Fruit fly (Drosophila melanogaster): ENCODE data around the gene CG3842.
A peak's percentile ranks its signal among the peaks of the same experiment; 100 is the strongest.

CG3842 gene

dm6 chrX:6330369-6330949, 7.1 kb upstream of the CG3842 start, which contains the start of gene CG42240 (continued):
- TF ChIP-seq esn (GFP tag; optimal IDR thresholded peaks at IDR 0.05), result peak; percentile 96
- TF ChIP-seq CG8119 (GFP tag; IDR thresholded peaks at IDR 0.05), result peak; percentile 96
- peak; percentile 92 for TF ChIP-seq CG10631 (GFP tag; optimal IDR thresholded peaks at IDR 0.05)
- peak; percentile 74 for TF ChIP-seq fd85E (GFP tag; optimal IDR thresholded peaks at IDR 0.05)
- peak; percentile 81 for TF ChIP-seq CG6854 (GFP tag; optimal IDR thresholded peaks at IDR 0.05)
- peak; percentile 97 for TF ChIP-seq CG6276 (GFP tag; optimal IDR thresholded peaks at IDR 0.05)
- peak; percentile 92 for TF ChIP-seq spab (GFP tag; optimal IDR thresholded peaks at IDR 0.05)
- TF ChIP-seq achi (GFP tag; optimal IDR thresholded peaks at IDR 0.05), result peak; percentile 95
- TF ChIP-seq CG7368 (GFP tag; optimal IDR thresholded peaks at IDR 0.05), result peak; percentile 91
- TF ChIP-seq Hr38 (GFP tag; optimal IDR thresholded peaks at IDR 0.05), result no peak
- peak; percentile 72 for TF ChIP-seq CG6163 (GFP tag; IDR thresholded peaks at IDR 0.05)
- peak; percentile 94 for TF ChIP-seq Lpt (GFP tag; optimal IDR thresholded peaks at IDR 0.05)
- peak; percentile 97 for TF ChIP-seq CG32006 (GFP tag; optimal IDR thresholded peaks at IDR 0.05)
- TF ChIP-seq CG6808 (GFP tag; optimal IDR thresholded peaks at IDR 0.05), result peak; percentile 95
- TF ChIP-seq fd59A (GFP tag; optimal IDR thresholded peaks at IDR 0.05), result peak; percentile 93
- TF ChIP-seq CG8319 (GFP tag; optimal IDR thresholded peaks at IDR 0.05), result peak; percentile 81
- TF ChIP-seq CG1621 (tag; optimal IDR thresholded peaks at IDR 0.05), result peak; percentile 88
- peak; percentile 88 for TF ChIP-seq Hr39 (GFP tag; optimal IDR thresholded peaks at IDR 0.05)
- TF ChIP-seq Smox (GFP tag; optimal IDR thresholded peaks at IDR 0.05), result peak; percentile 94

DNA sequence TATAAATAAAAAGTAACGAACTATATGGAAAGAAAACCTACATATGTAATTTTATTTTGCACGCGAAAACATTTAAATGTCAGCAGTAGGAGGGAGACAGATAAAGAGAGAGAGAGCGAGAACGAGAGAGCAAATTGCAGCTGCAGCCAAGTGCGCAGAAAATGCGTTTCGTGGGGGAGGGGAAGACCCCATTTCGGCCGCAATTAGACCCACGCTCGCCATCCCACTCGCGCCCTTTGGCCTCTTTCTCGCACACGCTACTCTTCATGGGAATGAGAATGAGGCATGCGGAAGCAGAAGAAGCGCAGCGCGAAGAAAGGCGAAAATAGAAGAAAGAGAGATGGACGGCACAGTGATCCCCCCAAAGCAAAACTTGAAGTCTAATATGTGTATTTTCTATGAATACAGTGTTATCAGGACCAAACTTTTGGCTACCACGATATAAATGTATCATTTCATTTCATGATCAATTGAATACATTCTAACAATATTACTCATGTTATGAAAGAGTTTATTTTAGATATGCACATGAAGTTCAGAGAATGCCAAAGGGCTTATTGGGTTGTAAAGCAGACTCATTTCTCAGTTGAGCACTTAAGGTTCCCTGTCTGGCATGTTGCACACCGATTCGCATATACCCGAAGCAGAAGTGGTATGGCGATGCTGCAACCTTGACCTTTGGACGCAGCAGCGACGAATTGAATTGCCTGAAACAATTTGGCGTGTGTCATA, 4.4 kb upstream of the CG3842 start:
- no peak for TF ChIP-seq CG9139 (GFP tag; optimal IDR thresholded peaks at IDR 0.05)
- TF ChIP-seq CG31627 (GFP tag; optimal IDR thresholded peaks at IDR 0.05), result no peak
- peak; percentile 22 to 31 for TF ChIP-seq salr (GFP tag; optimal IDR thresholded peaks at IDR 0.05)
- TF ChIP-seq CG6808 (GFP tag; optimal IDR thresholded peaks at IDR 0.05), result peak; percentile 36
- TF ChIP-seq CG8632 (GFP tag; optimal IDR thresholded peaks at IDR 0.05), result no peak
- no peak for TF ChIP-seq Blimp-1 (GFP tag; optimal IDR thresholded peaks at IDR 0.05)
- peak; percentile 20 for TF ChIP-seq CG6276 (GFP tag; optimal IDR thresholded peaks at IDR 0.05)
- TF ChIP-seq CG3919 (GFP tag; optimal IDR thresholded peaks at IDR 0.05), result peak; percentile 35
- TF ChIP-seq CG10631 (GFP tag; optimal IDR thresholded peaks at IDR 0.05), result peak; percentile 20
- TF ChIP-seq CG10669 (GFP tag; optimal IDR thresholded peaks at IDR 0.05), result peak; percentile 14
- peak; percentile 23 for TF ChIP-seq Sox102F (GFP tag; optimal IDR thresholded peaks at IDR 0.05)
- peak; percentile 41 for TF ChIP-seq Lpt (GFP tag; optimal IDR thresholded peaks at IDR 0.05)
- peak; percentile 30 for TF ChIP-seq net (GFP tag; optimal IDR thresholded peaks at IDR 0.05)
- TF ChIP-seq spab (GFP tag; optimal IDR thresholded peaks at IDR 0.05), result peak; percentile 39
- no peak for TF ChIP-seq vri (GFP tag; optimal IDR thresholded peaks at IDR 0.05)
- TF ChIP-seq CG7368 (GFP tag; optimal IDR thresholded peaks at IDR 0.05), result no peak
- TF ChIP-seq CG8119 (GFP tag; IDR thresholded peaks at IDR 0.05), result 0 out of 3 replicates have a peak, but pooled peaks have one; percentile 17
- peak; percentile 2 for TF ChIP-seq CG34406 (GFP tag; optimal IDR thresholded peaks at IDR 0.05)
- no peak for TF ChIP-seq CG11902 (GFP tag; optimal IDR thresholded peaks at IDR 0.05)
- TF ChIP-seq topi (GFP tag; optimal IDR thresholded peaks at IDR 0.05), result peak; percentile 21
- TF ChIP-seq dsx (GFP tag; optimal IDR thresholded peaks at IDR 0.05; ENCODE audit: poor library complexity, severe bottlenecking), result no peak
- peak; percentile 18 for TF ChIP-seq Ets96B (tag; optimal IDR thresholded peaks at IDR 0.05)
- TF ChIP-seq CG16779 (tag; optimal IDR thresholded peaks at IDR 0.05), result no peak
- no peak for TF ChIP-seq CG1621 (tag; optimal IDR thresholded peaks at IDR 0.05)
- TF ChIP-seq achi (GFP tag; optimal IDR thresholded peaks at IDR 0.05), result peak; percentile 26
- peak; percentile 63 for TF ChIP-seq CG32006 (GFP tag; optimal IDR thresholded peaks at IDR 0.05)
- TF ChIP-seq lz (GFP tag; optimal IDR thresholded peaks at IDR 0.05), result peak; percentile 26
- TF ChIP-seq cyc (GFP tag; optimal IDR thresholded peaks at IDR 0.05), result no peak
- TF ChIP-seq esn (GFP tag; optimal IDR thresholded peaks at IDR 0.05), result peak; percentile 23
- peak; percentile 41; the same call in 1 of the 2 replicates for TF ChIP-seq CG15336 (GFP tag; IDR thresholded peaks at IDR 0.05)
- no peak for TF ChIP-seq Sox15 (GFP tag; optimal IDR thresholded peaks at IDR 0.05)
- peak; percentile 41 for TF ChIP-seq OdsH (GFP tag; optimal IDR thresholded peaks at IDR 0.05)
- TF ChIP-seq ss (GFP tag; optimal IDR thresholded peaks at IDR 0.05), result peak; percentile 20 to 38
- peak; percentile 48 for TF ChIP-seq pdm3 (GFP tag; optimal IDR thresholded peaks at IDR 0.05)
- no peak for TF ChIP-seq Eip93F (GFP tag; optimal IDR thresholded peaks at IDR 0.05)
- peak; percentile 20 for TF ChIP-seq CG11762 (GFP tag; optimal IDR thresholded peaks at IDR 0.05; ENCODE audit: insufficient read depth)
- no peak for TF ChIP-seq CG3032 (tag; optimal IDR thresholded peaks at IDR 0.05)

Measured in whole organism, prepupa.